Fruit fly (Drosophila melanogaster): ENCODE measurements around the gene RYa-R.

RYa-R gene

dm6 chr3R:26947296-26947880, 49.4 kb upstream of the RYa-R start, which contains the start of gene Spag1 (continued):
- TF ChIP-seq CG13287 (GFP tag; IDR thresholded peaks at IDR 0.05; ENCODE audit: partially characterized antibody) = peak; percentile 67
- TF ChIP-seq CG14860 (GFP tag; IDR thresholded peaks at IDR 0.05; ENCODE audit: partially characterized antibody) = peak; percentile 77
- TF ChIP-seq CG7786 (GFP tag; optimal IDR thresholded peaks at IDR 0.05) = no peak
- peak; percentile 82 for TF ChIP-seq amos (GFP tag; IDR thresholded peaks at IDR 0.05; ENCODE audit: partially characterized antibody)
- peak in 1 of 3 experiments; percentile 83 for TF ChIP-seq Stat92E (GFP tag; optimal IDR thresholded peaks at IDR 0.05)
- TF ChIP-seq CG1233 (GFP tag; optimal IDR thresholded peaks at IDR 0.05) = no peak

- no peak for TF ChIP-seq Kr (GFP tag; optimal IDR thresholded peaks at IDR 0.05)
- peak; percentile 62 for TF ChIP-seq caup (GFP tag; optimal IDR thresholded peaks at IDR 0.05; ENCODE audit: severe bottlenecking)
- TF ChIP-seq Ets65A (GFP tag) = peak; percentile 84
- peak; percentile 85 for TF ChIP-seq exex (tag; optimal IDR thresholded peaks at IDR 0.05)
- TF ChIP-seq CHES-1-like (GFP tag; optimal IDR thresholded peaks at IDR 0.05) = peak; percentile 52
- TF ChIP-seq chinmo (GFP tag; IDR thresholded peaks at IDR 0.05; ENCODE audit: partially characterized antibody) = peak; percentile 72; the same call in 2 of the 4 replicates
- TF ChIP-seq vvl (GFP tag; IDR thresholded peaks at IDR 0.05) = peak; percentile 32; the same call in 1 of the 2 replicates
- TF ChIP-seq gce (GFP tag; IDR thresholded peaks at IDR 0.05) = no peak
- TF ChIP-seq CG18011 (GFP tag; optimal IDR thresholded peaks at IDR 0.05) = no peak
- TF ChIP-seq Hmr (GFP tag; optimal IDR thresholded peaks at IDR 0.05) = peak; percentile 54
- TF ChIP-seq CG2678 (tag; optimal IDR thresholded peaks at IDR 0.05) = peak; percentile 41
- TF ChIP-seq HHEX (GFP tag; optimal IDR thresholded peaks at IDR 0.05) = no peak
- TF ChIP-seq CG9932 (GFP tag; IDR thresholded peaks at IDR 0.05) = 0 out of 2 replicates have a peak, but pooled peaks have one; percentile 29
- peak; percentile 7 for TF ChIP-seq CG1647 (GFP tag; optimal IDR thresholded peaks at IDR 0.05)
- TF ChIP-seq Dfd (GFP tag; optimal IDR thresholded peaks at IDR 0.05) = no peak
- TF ChIP-seq E2f2 (GFP tag; IDR thresholded peaks at IDR 0.05) = no peak
- TF ChIP-seq CTCF (GFP tag; optimal IDR thresholded peaks at IDR 0.05) = no peak
- TF ChIP-seq gem (tag; optimal IDR thresholded peaks at IDR 0.05) = peak; percentile 49
- no peak for TF ChIP-seq crp (GFP tag; optimal IDR thresholded peaks at IDR 0.05)
- TF ChIP-seq D19A (tag; optimal IDR thresholded peaks at IDR 0.05) = peak; percentile 49
- TF ChIP-seq fru (optimal IDR thresholded peaks at IDR 0.05) = no peak
- peak; percentile 0 for TF ChIP-seq CG9817 (tag; optimal IDR thresholded peaks at IDR 0.05)
- TF ChIP-seq Elba2 (GFP tag; optimal IDR thresholded peaks at IDR 0.05) = no peak
- no peak for TF ChIP-seq sr (GFP tag; IDR thresholded peaks at IDR 0.05)
- TF ChIP-seq CoRest (tag; optimal IDR thresholded peaks at IDR 0.05) = peak; percentile 21
- peak; percentile 30 for TF ChIP-seq CG13624 (GFP tag; optimal IDR thresholded peaks at IDR 0.05)
- TF ChIP-seq ftz-f1 (GFP tag; optimal IDR thresholded peaks at IDR 0.05) = peak; percentile 65
- peak; percentile 99 for TF ChIP-seq sug (tag; optimal IDR thresholded peaks at IDR 0.05)
- TF ChIP-seq Sry-δ (GFP tag; optimal IDR thresholded peaks at IDR 0.05) = peak; percentile 13
- TF ChIP-seq slbo (GFP tag; IDR thresholded peaks at IDR 0.05) = peak; percentile 42
- TF ChIP-seq E2f1 (GFP tag; IDR thresholded peaks at IDR 0.05) = no peak
- TF ChIP-seq CG13894 (tag; optimal IDR thresholded peaks at IDR 0.05) = peak; percentile 10
- TF ChIP-seq maf-S (GFP tag; optimal IDR thresholded peaks at IDR 0.05) = peak; percentile 12
- no peak for TF ChIP-seq tup (GFP tag; optimal IDR thresholded peaks at IDR 0.05)
- no peak for TF ChIP-seq CG10147 (GFP tag; optimal IDR thresholded peaks at IDR 0.05)
- TF ChIP-seq CG14014 (GFP tag; IDR thresholded peaks at IDR 0.05) = 0 out of 2 replicates have a peak, but pooled peaks have one; percentile 16
- peak; percentile 30 for TF ChIP-seq grn (GFP tag; optimal IDR thresholded peaks at IDR 0.05)
- TF ChIP-seq BtbVII (GFP tag; optimal IDR thresholded peaks at IDR 0.05) = peak; percentile 43
- TF ChIP-seq Atf6 (GFP tag; IDR thresholded peaks at IDR 0.05) = peak; percentile 11; the same call in 1 of the 2 replicates
- TF ChIP-seq Dbx (GFP tag; IDR thresholded peaks at IDR 0.05) = peak; percentile 36; the same call in 1 of the 3 replicates
- no peak for TF ChIP-seq fu2 (GFP tag; optimal IDR thresholded peaks at IDR 0.05)
Measured at dm6 chr3R:26952200-26952856, 44.5 kb upstream of the RYa-R start.

Data from whole organism, embryonic.